Worm (Caenorhabditis elegans) whole organism, L2 larva: ENCODE results near the gene C48B4.10.

Experiments
- nhr-11 ChIP-seq: fragments of 150-350 bp; optimal IDR thresholded peaks from 2 replicates; lab custom pipeline; 2014; ENCODE audit warnings: missing biosample characterization, missing genetic modification characterization
- sma-9 ChIP-seq, 2 experiments: fragments of 150-350 bp in 1 of 2; sonication (generic microtip) in 1 of 2; optimal IDR thresholded peaks; 2 replicates each; lab custom pipeline; 2014 to 2016; ENCODE audit warnings: missing genetic modification characterization in 2 of 2, mild to moderate bottlenecking in 1 of 2, missing biosample characterization in 1 of 2, missing compliant biosample characterization in 1 of 2, missing genetic modification reagents in 1 of 2, moderate library complexity in 1 of 2
- snpc-4 ChIP-seq: fragments of 150-350 bp; optimal IDR thresholded peaks from 2 replicates; lab custom pipeline; 2014; ENCODE audit warnings: missing biosample characterization, missing genetic modification characterization

DNA sequence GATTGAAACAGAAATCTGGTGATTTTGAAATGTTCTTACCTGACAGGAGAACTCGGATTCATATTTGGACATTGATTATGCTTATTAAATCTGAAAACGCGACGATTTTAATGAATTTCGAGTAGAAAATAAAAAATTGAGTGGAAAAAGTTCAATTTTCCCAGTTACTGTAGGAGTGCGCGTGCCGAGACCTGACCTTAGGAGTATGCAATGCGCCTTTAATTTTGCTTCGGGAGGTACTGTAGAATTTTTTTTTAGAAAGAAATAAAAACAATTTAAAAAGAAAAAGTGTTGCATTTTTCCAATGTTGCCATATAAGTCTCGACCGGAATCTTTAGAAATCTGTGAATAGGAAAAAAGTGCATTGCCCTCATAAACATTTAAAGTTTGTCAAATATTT, 1.7 kb upstream of the C48B4.10 start, which contains the start of gene C48B4.11:
- TF ChIP-seq nhr-11 (tag; lab: Kevin White, UChicago) = no peak
- no peak for TF ChIP-seq sma-9 (GFP tag; optimal IDR thresholded peaks at IDR 0.05; lab: Kevin White, UChicago)
- no peak for TF ChIP-seq sma-9 (tag; optimal IDR thresholded peaks at IDR 0.05; lab: Kevin White, UChicago)
- TF ChIP-seq snpc-4 (tag; lab: Kevin White, UChicago) = no peak
